Worm (Caenorhabditis elegans) whole organism, early embryonic: ENCODE measurements around the gene bath-20.

Experiments used
- ama-1 ChIP-seq: fragments of 150-350 bp; optimal IDR thresholded peaks from 2 replicates; lab custom pipeline; 2014
- flt-1 ChIP-seq: fragments of 200-800 bp; sonication (Bioruptor generic); IDR thresholded peaks from 2 replicates; pipeline ENCODE4 v1.3.6; 2022; ENCODE audit warnings: missing genetic modification characterization, missing compliant biosample characterization
- pes-1 ChIP-seq: fragments of 200-800 bp; sonication (Bioruptor generic); IDR thresholded peaks from 2 replicates; pipeline ENCODE4 v1.3.6; 2022; ENCODE audit warnings: missing genetic modification reagents, missing genetic modification characterization, missing compliant biosample characterization
- tra-4 ChIP-seq: sonication (generic microtip); optimal IDR thresholded peaks from 2 replicates; lab custom pipeline; 2017; ENCODE audit warnings: missing genetic modification characterization, missing compliant biosample characterization

ce11 chrII:2080425-2080824, 38.1 kb upstream of the bath-20 start, which contains the start of gene F07E5.9:
- TF ChIP-seq pes-1 (GFP tag; lab: Robert Waterston, UW) (no peak), ama-1 (lab: Kevin White, UChicago) (no peak), tra-4 (no peak), flt-1 (no peak)
